Worm (Caenorhabditis elegans) whole organism, L4 larva: ENCODE measurements around the gene irld-4.

Source experiments
- aly-2 ChIP-seq: sonication (generic microtip); optimal IDR thresholded peaks from 2 replicates; lab custom pipeline; 2018; ENCODE audit warnings: missing biosample characterization, missing genetic modification characterization
- arid-1 ChIP-seq: fragments of 200-800 bp; sonication (Bioruptor generic); conservative IDR thresholded peaks from 2 replicates; pipeline ENCODE4 v1.3.6; 2022; ENCODE audit warnings: missing genetic modification reagents, missing genetic modification characterization, missing compliant biosample characterization
- ceh-82 ChIP-seq: sonication (generic microtip); optimal IDR thresholded peaks from 2 replicates; lab custom pipeline; 2017; ENCODE audit warnings: missing biosample characterization, missing genetic modification characterization
- daf-19 ChIP-seq: fragments of 200-800 bp; sonication (Bioruptor generic); conservative IDR thresholded peaks from 2 replicates; pipeline ENCODE4 v1.3.6; 2022; ENCODE audit warnings: missing genetic modification characterization, missing compliant biosample characterization
- lsy-2 ChIP-seq, 2 experiments: fragments of 150-350 bp in 1 of 2; sonication (generic microtip) in 1 of 2; optimal IDR thresholded peaks; 2 replicates each; lab custom pipeline; 2014 to 2017; ENCODE audit warnings: missing biosample characterization in 2 of 2, missing genetic modification characterization in 2 of 2
- pha-4 ChIP-seq, 2 experiments: fragments of 150-350 bp in 1 of 2; fragments of 200-800 bp in 1 of 2; sonication (Bioruptor generic) in 1 of 2; IDR thresholded peaks in 1 of 2; optimal IDR thresholded peaks in 1 of 2; 2 replicates each; pipeline versions ENCODE4 v1.3.6 to Lab custom; 2014 to 2022; ENCODE audit warnings: missing genetic modification characterization in 2 of 2, missing genetic modification reagents in 2 of 2, missing biosample characterization in 1 of 2, missing compliant biosample characterization in 1 of 2
- unc-130 ChIP-seq: sonication (generic microtip); optimal IDR thresholded peaks from 2 replicates; lab custom pipeline; 2016; ENCODE audit warnings: missing genetic modification reagents, missing genetic modification characterization, missing compliant biosample characterization
- unc-62 ChIP-seq, 3 experiments: fragments of 150-350 bp in 1 of 3; sonication (generic microtip); optimal IDR thresholded peaks in 2 of 3; peaks in 1 of 3; 1 replicate in 1 of 3; 2 replicates in 2 of 3; lab custom pipeline; 2014 to 2017; ENCODE audit warnings: missing biosample characterization in 3 of 3, missing genetic modification characterization in 3 of 3, missing genetic modification reagents in 3 of 3, missing genotype in 1 of 3
- zfp-2 ChIP-seq: sonication (generic microtip); optimal IDR thresholded peaks from 2 replicates; lab custom pipeline; 2016; ENCODE audit warnings: mild to moderate bottlenecking, missing genetic modification characterization, missing compliant biosample characterization

ce11 chrIV:14658927-14659326, 26.0 kb downstream of the irld-4 start:
- TF ChIP-seq unc-130 (GFP tag; lab: Kevin White, UChicago) (no peak), ceh-82 (tag; lab: Kevin White, UChicago) (no peak), pha-4 (GFP tag; IDR thresholded peaks at IDR 0.05; lab: Robert Waterston, UW) (no peak), pha-4 (tag; optimal IDR thresholded peaks at IDR 0.05; lab: Kevin White, UChicago) (no peak), lsy-2 (tag; optimal IDR thresholded peaks at IDR 0.05; lab: Kevin White, UChicago) (no peak), unc-62 (GFP tag; optimal IDR thresholded peaks at IDR 0.05 in 1 of 2; lab: Kevin White, UChicago) (no peak), unc-62 (tag; optimal IDR thresholded peaks at IDR 0.05; lab: Kevin White, UChicago) (no peak), zfp-2 (no peak), daf-19 (GFP tag; lab: Robert Waterston, UW) (no peak), aly-2 (tag; lab: Kevin White, UChicago) (no peak), arid-1 (no peak)
